Worm (Caenorhabditis elegans): ENCODE measurements around the gene mrps-5.

mrps-5 gene

ce11 chrV:12523356-12523755 lies 39.9 kb upstream of the mrps-5 start:
- no peak for TF ChIP-seq ama-1 (optimal IDR thresholded peaks at IDR 0.05)
- TF ChIP-seq ama-1 (GFP tag; optimal IDR thresholded peaks at IDR 0.05) = no peak
- TF ChIP-seq snpc-3.4 (tag; optimal IDR thresholded peaks at IDR 0.05) = no peak
- no peak for TF ChIP-seq lag-1 (GFP tag; IDR thresholded peaks at IDR 0.05)
- TF ChIP-seq sptf-2 (GFP tag; optimal IDR thresholded peaks at IDR 0.05) = no peak
- no peak for TF ChIP-seq pha-4 (tag; optimal IDR thresholded peaks at IDR 0.05)
- TF ChIP-seq F57C9.4 (tag; optimal IDR thresholded peaks at IDR 0.05) = no peak
- no peak for TF ChIP-seq pbrm-1 (GFP tag; IDR thresholded peaks at IDR 0.05)
- TF ChIP-seq hsf-1 (GFP tag; IDR thresholded peaks at IDR 0.05) = no peak
- TF ChIP-seq B0035.1 (tag; optimal IDR thresholded peaks at IDR 0.05) = no peak
- TF ChIP-seq tlf-1 (GFP tag; optimal IDR thresholded peaks at IDR 0.05) = no peak
- TF ChIP-seq hmg-20 (GFP tag; IDR thresholded peaks at IDR 0.05) = no peak
- no peak for TF ChIP-seq bed-2 (GFP tag; IDR thresholded peaks at IDR 0.05)
- TF ChIP-seq nhr-120 (GFP tag; IDR thresholded peaks at IDR 0.05) = no peak
- TF ChIP-seq ceh-100 (GFP tag; IDR thresholded peaks at IDR 0.05) = no peak

ce11 chrV:12525526-12525925 lies 37.8 kb upstream of the mrps-5 start, which contains the start of gene dyf-4:
Gene dyf-4 (minus strand): TSS chrV:12525738.
- no peak for TF ChIP-seq hlh-12 (tag; optimal IDR thresholded peaks at IDR 0.05)
- no peak for TF ChIP-seq dpl-1 (GFP tag; optimal IDR thresholded peaks at IDR 0.05)
- TF ChIP-seq gei-17 (GFP tag; optimal IDR thresholded peaks at IDR 0.05) = no peak
- no peak for TF ChIP-seq let-607 (tag; optimal IDR thresholded peaks at IDR 0.05)
- TF ChIP-seq bed-1 (GFP tag; IDR thresholded peaks at IDR 0.05) = no peak
- no peak for TF ChIP-seq Y79H2A.3 (GFP tag; conservative IDR thresholded peaks at IDR 0.05)

- no peak for TF ChIP-seq ceh-58 (GFP tag; IDR thresholded peaks at IDR 0.05)
- TF ChIP-seq ztf-25 (GFP tag; IDR thresholded peaks at IDR 0.05) = no peak
- TF ChIP-seq egl-18 (GFP tag; IDR thresholded peaks at IDR 0.05) = no peak
- no peak for TF ChIP-seq fkh-3 (tag; optimal IDR thresholded peaks at IDR 0.05)
- TF ChIP-seq snpc-4 (GFP tag; optimal IDR thresholded peaks at IDR 0.05) = no peak
- no peak for TF ChIP-seq snpc-4 (tag; optimal IDR thresholded peaks at IDR 0.05)
- TF ChIP-seq bed-2 (GFP tag; IDR thresholded peaks at IDR 0.05) = no peak
- no peak for TF ChIP-seq nfyb-1 (GFP tag; IDR thresholded peaks at IDR 0.05)
- no peak for TF ChIP-seq F22D6.2 (tag; optimal IDR thresholded peaks at IDR 0.05)
- no peak for TF ChIP-seq lin-40 (tag; optimal IDR thresholded peaks at IDR 0.05)
- TF ChIP-seq cebp-2 (GFP tag; IDR thresholded peaks at IDR 0.05) = no peak
- TF ChIP-seq somi-1 (GFP tag; optimal IDR thresholded peaks at IDR 0.05) = no peak
- TF ChIP-seq chd-7 (tag; optimal IDR thresholded peaks at IDR 0.05) = no peak
- TF ChIP-seq F23B12.7 (tag; optimal IDR thresholded peaks at IDR 0.05; ENCODE audit: insufficient read depth) = no peak
- no peak for TF ChIP-seq T07F8.4 (tag; optimal IDR thresholded peaks at IDR 0.05)
Observed at ce11 chrV:12526124-12526523, 37.2 kb upstream of the mrps-5 start.

ce11 chrV:12526758-12527157 lies 36.5 kb upstream of the mrps-5 start, which contains the start of gene F45D3.1:
Gene F45D3.1 (plus strand): TSS chrV:12527058.
- TF ChIP-seq fkh-3 (tag; optimal IDR thresholded peaks at IDR 0.05) = no peak
- TF ChIP-seq zim-3 (tag; optimal IDR thresholded peaks at IDR 0.05) = no peak
- TF ChIP-seq lin-26 (GFP tag; IDR thresholded peaks at IDR 0.05) = no peak
- no peak for TF ChIP-seq hrde-1 (tag; optimal IDR thresholded peaks at IDR 0.05; ENCODE audit: borderline replicate concordance)
- no peak for TF ChIP-seq F49E8.2 (tag; optimal IDR thresholded peaks at IDR 0.05; ENCODE audit: insufficient read depth)
- TF ChIP-seq hlh-12 (tag; optimal IDR thresholded peaks at IDR 0.05) = no peak
- TF ChIP-seq ztf-6 (GFP tag; IDR thresholded peaks at IDR 0.05) = no peak
- no peak for TF ChIP-seq xnd-1 (tag; optimal IDR thresholded peaks at IDR 0.05)
- TF ChIP-seq lin-54 (GFP tag; optimal IDR thresholded peaks at IDR 0.05) = no peak
- no peak for TF ChIP-seq ccch-3 (GFP tag; optimal IDR thresholded peaks at IDR 0.05)
- no peak for TF ChIP-seq sea-2 (GFP tag; IDR thresholded peaks at IDR 0.05)
